Fruit fly (Drosophila melanogaster): ENCODE measurements around the gene CG44838.

CG44838 gene

dm6 chr3L:9506421-9506820 lies 45.6 kb downstream of the CG44838 start:
- TF ChIP-seq h (optimal IDR thresholded peaks at IDR 0.05) (no peak), Sin3A (optimal IDR thresholded peaks at IDR 0.05) (no peak), psq (optimal IDR thresholded peaks at IDR 0.05) (no peak), ttk (optimal IDR thresholded peaks at IDR 0.05) (no peak), Myc (optimal IDR thresholded peaks at IDR 0.05) (no peak), insv (optimal IDR thresholded peaks at IDR 0.05) (no peak)

dm6 chr3L:9508653-9509036 lies 47.8 kb downstream of the CG44838 start:
- TF ChIP-seq Myc (optimal IDR thresholded peaks at IDR 0.05) = no peak
- TF ChIP-seq Sin3A (optimal IDR thresholded peaks at IDR 0.05) = no peak
- TF ChIP-seq psq (optimal IDR thresholded peaks at IDR 0.05) = no peak

- TF ChIP-seq h (optimal IDR thresholded peaks at IDR 0.05) = no peak
- TF ChIP-seq Myc (optimal IDR thresholded peaks at IDR 0.05) = no peak
- TF ChIP-seq insv (optimal IDR thresholded peaks at IDR 0.05) = no peak
- TF ChIP-seq ttk (optimal IDR thresholded peaks at IDR 0.05) = no peak
- TF ChIP-seq psq (optimal IDR thresholded peaks at IDR 0.05) = no peak
- no peak for TF ChIP-seq Sin3A (optimal IDR thresholded peaks at IDR 0.05)
These were observed 48.4 kb downstream of the CG44838 start, which contains the start of gene CG3408 for dm6 chr3L:9509037-9509830. TSS of gene CG3408 (minus strand) at chr3L:9509583.

- TF ChIP-seq ttk (optimal IDR thresholded peaks at IDR 0.05) (no peak), psq (optimal IDR thresholded peaks at IDR 0.05) (no peak), Sin3A (optimal IDR thresholded peaks at IDR 0.05) (no peak), Myc (optimal IDR thresholded peaks at IDR 0.05) (no peak), h (optimal IDR thresholded peaks at IDR 0.05) (no peak), insv (optimal IDR thresholded peaks at IDR 0.05) (no peak)
These were observed 50.7 kb downstream of the CG44838 start, which contains the start of gene RpS9 for dm6 chr3L:9511287-9512256. TSS of gene RpS9 (minus strand) at chr3L:9511531.

dm6 chr3L:9512560-9512959 lies 51.7 kb downstream of the CG44838 start, which contains the start of gene CG33703:
TSS of gene CG33703 (minus strand) at chr3L:9512660.
- no peak for TF ChIP-seq ttk (optimal IDR thresholded peaks at IDR 0.05)
- no peak for TF ChIP-seq psq (optimal IDR thresholded peaks at IDR 0.05)
- TF ChIP-seq insv (optimal IDR thresholded peaks at IDR 0.05) = no peak
- no peak for TF ChIP-seq Myc (optimal IDR thresholded peaks at IDR 0.05)
- no peak for TF ChIP-seq Sin3A (optimal IDR thresholded peaks at IDR 0.05)
- no peak for TF ChIP-seq h (optimal IDR thresholded peaks at IDR 0.05)

dm6 chr3L:9513309-9513708 lies 52.5 kb downstream of the CG44838 start, which contains the start of gene CG33702:
TSS of gene CG33702 (minus strand) at chr3L:9513409.
- TF ChIP-seq Myc (optimal IDR thresholded peaks at IDR 0.05) (no peak), psq (optimal IDR thresholded peaks at IDR 0.05) (no peak), h (optimal IDR thresholded peaks at IDR 0.05) (no peak), insv (optimal IDR thresholded peaks at IDR 0.05) (no peak), ttk (optimal IDR thresholded peaks at IDR 0.05) (no peak), Sin3A (optimal IDR thresholded peaks at IDR 0.05) (no peak)
